Fruit fly (Drosophila melanogaster) whole organism, prepupa: ENCODE measurements around the gene Inx2.

Experiments used
- Blimp-1 ChIP-seq: fragments of 200-800 bp; sonication (Bioruptor generic); optimal IDR thresholded peaks from 3 replicates; lab custom pipeline; 2017; ENCODE audit warnings: missing biosample characterization, missing genetic modification characterization, mild to moderate bottlenecking, moderate library complexity, missing genetic modification reagents
- CG10669 ChIP-seq: fragments of 200-800 bp; sonication (Bioruptor generic); optimal IDR thresholded peaks from 3 replicates; lab custom pipeline; 2018; ENCODE audit warnings: missing biosample characterization, mild to moderate bottlenecking, missing genetic modification characterization, moderate library complexity
- CG11294 ChIP-seq: fragments of 200-800 bp; sonication (Bioruptor generic); IDR thresholded peaks from 2 replicates; pipeline ENCODE4 v1.3.6; 2022; ENCODE audit warnings: missing biosample characterization, missing genetic modification characterization
- CG11762 ChIP-seq: fragments of 200-800 bp; sonication (Bioruptor generic); optimal IDR thresholded peaks from 3 replicates; lab custom pipeline; 2016; ENCODE audit warnings: missing biosample characterization, missing genetic modification characterization; ENCODE audit not compliant: insufficient read depth
- CG11902 ChIP-seq: fragments of 200-800 bp; sonication (Bioruptor generic); optimal IDR thresholded peaks from 3 replicates; lab custom pipeline; 2016; ENCODE audit warnings: missing biosample characterization, missing genetic modification characterization
- CG15336 ChIP-seq: fragments of 200-800 bp; sonication (Bioruptor generic); IDR thresholded peaks from 2 replicates; pipeline ENCODE4 v1.3.6; 2022; ENCODE audit warnings: missing biosample characterization, missing genetic modification characterization
- CG1621 ChIP-seq: fragments of 200-800 bp; sonication (Bioruptor generic); optimal IDR thresholded peaks from 3 replicates; lab custom pipeline; 2018; ENCODE audit warnings: missing biosample characterization, mild to moderate bottlenecking, missing genetic modification characterization
- CG16779 ChIP-seq: fragments of 200-800 bp; sonication (Bioruptor generic); optimal IDR thresholded peaks from 3 replicates; lab custom pipeline; 2017; ENCODE audit warnings: missing biosample characterization, mild to moderate bottlenecking, missing genetic modification characterization
- CG3032 ChIP-seq: fragments of 200-800 bp; optimal IDR thresholded peaks from 2 replicates; lab custom pipeline; 2019; ENCODE audit warnings: missing biosample characterization, mild to moderate bottlenecking, missing genetic modification characterization, moderate library complexity
- CG3919 ChIP-seq: fragments of 200-800 bp; sonication (Bioruptor generic); optimal IDR thresholded peaks from 3 replicates; lab custom pipeline; 2016; ENCODE audit warnings: missing biosample characterization, missing genetic modification characterization
- CG6163 ChIP-seq: fragments of 200-800 bp; sonication (Bioruptor generic); IDR thresholded peaks from 3 replicates; pipeline ENCODE4 v1.3.6; 2022; ENCODE audit warnings: missing biosample characterization, missing genetic modification characterization
- CG6808 ChIP-seq: fragments of 200-800 bp; sonication (Bioruptor generic); optimal IDR thresholded peaks from 3 replicates; lab custom pipeline; 2017; ENCODE audit warnings: missing biosample characterization, missing genetic modification characterization, mild to moderate bottlenecking, moderate library complexity, missing genetic modification reagents
- CG7368 ChIP-seq: fragments of 200-800 bp; sonication (Bioruptor generic); optimal IDR thresholded peaks from 3 replicates; lab custom pipeline; 2016; ENCODE audit warnings: missing biosample characterization, missing genetic modification characterization
- CG8119 ChIP-seq: fragments of 200-800 bp; sonication (Bioruptor generic); IDR thresholded peaks from 3 replicates; pipeline ENCODE4 v1.3.6; 2022; ENCODE audit warnings: missing biosample characterization, missing genetic modification characterization
- CG8319 ChIP-seq: fragments of 200-800 bp; sonication (Bioruptor generic); optimal IDR thresholded peaks from 3 replicates; lab custom pipeline; 2016; ENCODE audit warnings: missing biosample characterization, missing genetic modification characterization
- CG8632 ChIP-seq: fragments of 200-800 bp; sonication (Bioruptor generic); optimal IDR thresholded peaks from 3 replicates; lab custom pipeline; 2016; ENCODE audit warnings: missing biosample characterization, missing genetic modification characterization
- CG9139 ChIP-seq: fragments of 200-800 bp; sonication (Bioruptor generic); optimal IDR thresholded peaks from 3 replicates; lab custom pipeline; 2017; ENCODE audit warnings: missing biosample characterization, mild to moderate bottlenecking, missing genetic modification characterization
- Eip75B ChIP-seq: fragments of 200-800 bp; sonication (Bioruptor generic); optimal IDR thresholded peaks from 3 replicates; lab custom pipeline; 2016; ENCODE audit warnings: missing biosample characterization, missing genetic modification characterization
- Eip93F ChIP-seq: fragments of 200-800 bp; sonication (Bioruptor generic); optimal IDR thresholded peaks from 2 replicates; lab custom pipeline; 2016; ENCODE audit warnings: missing biosample characterization, mild to moderate bottlenecking, missing genetic modification characterization
- Ets96B ChIP-seq: fragments of 200-800 bp; optimal IDR thresholded peaks from 2 replicates; lab custom pipeline; 2019; ENCODE audit warnings: missing biosample characterization, mild to moderate bottlenecking, missing genetic modification characterization, moderate library complexity
- Gug ChIP-seq: fragments of 200-800 bp; sonication (Bioruptor generic); IDR thresholded peaks from 2 replicates; pipeline ENCODE4 v1.3.6; 2022; ENCODE audit warnings: missing biosample characterization, missing genetic modification characterization
- Hr38 ChIP-seq: sonication (Bioruptor generic); optimal IDR thresholded peaks from 2 replicates; lab custom pipeline; 2016; ENCODE audit warnings: missing biosample characterization, missing genetic modification characterization
- Lpt ChIP-seq: fragments of 200-800 bp; sonication (Bioruptor generic); optimal IDR thresholded peaks from 3 replicates; lab custom pipeline; 2016; ENCODE audit warnings: missing biosample characterization, missing genetic modification characterization
- Met ChIP-seq: fragments of 200-800 bp; sonication (Bioruptor generic); optimal IDR thresholded peaks from 3 replicates; lab custom pipeline; 2016; ENCODE audit warnings: missing biosample characterization, missing genetic modification characterization
- OdsH ChIP-seq: fragments of 200-800 bp; sonication (Bioruptor generic); optimal IDR thresholded peaks from 3 replicates; lab custom pipeline; 2016; ENCODE audit warnings: missing biosample characterization, missing genetic modification characterization
- Smox ChIP-seq: fragments of 200-800 bp; sonication (Bioruptor generic); optimal IDR thresholded peaks from 3 replicates; lab custom pipeline; 2016; ENCODE audit warnings: missing biosample characterization, missing genetic modification characterization
- Sox15 ChIP-seq: fragments of 200-800 bp; sonication (Bioruptor generic); optimal IDR thresholded peaks from 3 replicates; lab custom pipeline; 2016; ENCODE audit warnings: missing biosample characterization, missing genetic modification characterization
- achi ChIP-seq: fragments of 200-800 bp; sonication (Bioruptor generic); optimal IDR thresholded peaks from 3 replicates; lab custom pipeline; 2016; ENCODE audit warnings: missing biosample characterization, missing genetic modification characterization
- acj6 ChIP-seq: fragments of 200-800 bp; sonication (Bioruptor generic); optimal IDR thresholded peaks from 3 replicates; lab custom pipeline; 2016; ENCODE audit warnings: missing biosample characterization, missing genetic modification characterization
- cyc ChIP-seq: fragments of 200-800 bp; sonication (Bioruptor generic); optimal IDR thresholded peaks from 3 replicates; lab custom pipeline; 2016; ENCODE audit warnings: missing biosample characterization, missing genetic modification characterization
- dac ChIP-seq: fragments of 200-800 bp; sonication (Bioruptor generic); optimal IDR thresholded peaks from 2 replicates; lab custom pipeline; 2017; ENCODE audit warnings: missing biosample characterization, mild to moderate bottlenecking, missing genetic modification characterization
- eg ChIP-seq: fragments of 200-800 bp; sonication (Bioruptor generic); IDR thresholded peaks from 3 replicates; pipeline ENCODE4 v1.3.6; 2022; ENCODE audit warnings: missing biosample characterization, missing genetic modification characterization
- esn ChIP-seq: fragments of 200-800 bp; sonication (Bioruptor generic); optimal IDR thresholded peaks from 2 replicates; lab custom pipeline; 2016; ENCODE audit warnings: missing biosample characterization, mild to moderate bottlenecking, missing genetic modification characterization, moderate library complexity
- fd59A ChIP-seq: fragments of 200-800 bp; sonication (Bioruptor generic); optimal IDR thresholded peaks from 2 replicates; lab custom pipeline; 2017; ENCODE audit warnings: missing biosample characterization, mild to moderate bottlenecking, missing genetic modification characterization, missing genetic modification reagents
- fd85E ChIP-seq: fragments of 200-800 bp; sonication (Bioruptor generic); optimal IDR thresholded peaks from 3 replicates; lab custom pipeline; 2016; ENCODE audit warnings: missing biosample characterization, missing genetic modification characterization
- fkh ChIP-seq: fragments of 200-800 bp; sonication (Bioruptor generic); optimal IDR thresholded peaks from 3 replicates; lab custom pipeline; 2017; ENCODE audit warnings: missing biosample characterization, mild to moderate bottlenecking, missing genetic modification characterization, moderate library complexity
- lz ChIP-seq: fragments of 200-800 bp; sonication (Bioruptor generic); optimal IDR thresholded peaks from 3 replicates; lab custom pipeline; 2016; ENCODE audit warnings: missing biosample characterization, missing genetic modification characterization
- pdm3 ChIP-seq: fragments of 200-800 bp; sonication (Bioruptor generic); optimal IDR thresholded peaks from 3 replicates; lab custom pipeline; 2016; ENCODE audit warnings: missing biosample characterization, missing genetic modification characterization
- salr ChIP-seq, 2 experiments: fragments of 200-800 bp; sonication (Bioruptor generic); optimal IDR thresholded peaks; 3 replicates each; lab custom pipeline; 2016 to 2018; ENCODE audit warnings: missing biosample characterization in 2 of 2, missing genetic modification characterization in 2 of 2, mild to moderate bottlenecking in 1 of 2
- spab ChIP-seq: fragments of 200-800 bp; sonication (Bioruptor generic); optimal IDR thresholded peaks from 2 replicates; lab custom pipeline; 2017; ENCODE audit warnings: missing biosample characterization, mild to moderate bottlenecking, missing genetic modification characterization, missing genetic modification reagents
- svp ChIP-seq: fragments of 200-800 bp; sonication (Bioruptor generic); peaks from one replicate; lab custom pipeline; 2016; ENCODE audit warnings: missing biosample characterization, missing genetic modification characterization
- topi ChIP-seq: fragments of 200-800 bp; sonication (Bioruptor generic); optimal IDR thresholded peaks from 3 replicates; lab custom pipeline; 2016; ENCODE audit warnings: missing biosample characterization, missing genetic modification characterization
- vri ChIP-seq: fragments of 200-800 bp; sonication (Bioruptor generic); optimal IDR thresholded peaks from 3 replicates; lab custom pipeline; 2016; ENCODE audit warnings: missing biosample characterization, mild to moderate bottlenecking, missing genetic modification characterization

Gene Inx2

dm6 chrX:6982054-6982453, 16.4 kb upstream of the Inx2 start (continued):
- TF ChIP-seq cyc (GFP tag; lab: Kevin White, UChicago) = peak; percentile 23
- TF ChIP-seq CG11902 (GFP tag; lab: Kevin White, UChicago) = no peak
- peak; percentile 46 for TF ChIP-seq Ets96B (tag; lab: Kevin White, UChicago)
- peak; percentile 56 for TF ChIP-seq Met (GFP tag; lab: Kevin White, UChicago)
- TF ChIP-seq topi (GFP tag; lab: Kevin White, UChicago) = peak; percentile 58
- TF ChIP-seq acj6 (GFP tag; lab: Kevin White, UChicago) = peak; percentile 43
- no peak for TF ChIP-seq CG9139 (GFP tag; lab: Kevin White, UChicago)

- TF ChIP-seq svp (GFP tag; lab: Kevin White, UChicago) (peak; percentile 65), Ets96B (tag; lab: Kevin White, UChicago) (no peak), acj6 (GFP tag; lab: Kevin White, UChicago) (no peak)
Measured at dm6 chrX:6982705-6983384, 15.6 kb upstream of the Inx2 start.

- TF ChIP-seq Blimp-1 (GFP tag; lab: Kevin White, UChicago) (peak; percentile 16), vri (no peak), CG11902 (GFP tag; lab: Kevin White, UChicago) (no peak), pdm3 (peak; percentile 14), eg (GFP tag; lab: Robert Waterston, UW) (0 out of 3 replicates have a peak, but pooled peaks have one; percentile 21), CG3919 (GFP tag; lab: Kevin White, UChicago) (peak; percentile 62), cyc (GFP tag; lab: Kevin White, UChicago) (peak; percentile 5), salr (GFP tag; optimal IDR thresholded peaks at IDR 0.05; lab: Kevin White, UChicago) (peak; percentile 29 to 46), CG6808 (GFP tag; lab: Kevin White, UChicago) (peak; percentile 63), CG3032 (peak; percentile 68), CG1621 (tag; lab: Kevin White, UChicago) (no peak), Hr38 (GFP tag; lab: Kevin White, UChicago) (no peak), CG8632 (GFP tag; lab: Kevin White, UChicago) (peak; percentile 55), Eip93F (GFP tag; lab: Kevin White, UChicago) (no peak), dac (GFP tag; lab: Kevin White, UChicago) (no peak), Eip75B (peak; percentile 29), esn (GFP tag; lab: Kevin White, UChicago) (peak; percentile 49), fkh (GFP tag; lab: Kevin White, UChicago) (no peak), CG15336 (GFP tag; lab: Robert Waterston, UW) (peak; percentile 58; the same call in 1 of the 2 replicates), CG10669 (GFP tag; lab: Kevin White, UChicago) (peak; percentile 44), CG11294 (no peak), Smox (GFP tag; lab: Kevin White, UChicago) (peak; percentile 31), OdsH (GFP tag; lab: Kevin White, UChicago) (peak; percentile 51), CG16779 (tag; lab: Kevin White, UChicago) (peak; percentile 45), achi (GFP tag; lab: Kevin White, UChicago) (peak; percentile 50), fd59A (GFP tag; lab: Kevin White, UChicago) (peak; percentile 41), CG11762 (GFP tag; lab: Kevin White, UChicago) (no peak), Ets96B (tag; lab: Kevin White, UChicago) (peak; percentile 62), Met (GFP tag; lab: Kevin White, UChicago) (peak; percentile 36), lz (GFP tag; lab: Kevin White, UChicago) (peak; percentile 28), CG8319 (GFP tag; lab: Kevin White, UChicago) (no peak), CG6163 (GFP tag; lab: Robert Waterston, UW) (peak; percentile 79), Gug (0 out of 2 replicates have a peak, but pooled peaks have one; percentile 27), Sox15 (GFP tag; lab: Kevin White, UChicago) (no peak), acj6 (GFP tag; lab: Kevin White, UChicago) (peak; percentile 61), CG8119 (GFP tag; lab: Robert Waterston, UW) (peak; percentile 74), spab (GFP tag; lab: Kevin White, UChicago) (peak; percentile 56), fd85E (GFP tag; lab: Kevin White, UChicago) (no peak), Lpt (GFP tag; lab: Kevin White, UChicago) (peak; percentile 27), CG7368 (GFP tag; lab: Kevin White, UChicago) (peak; percentile 28)
Measured at dm6 chrX:6983500-6984320, 14.8 kb upstream of the Inx2 start.
